Worm (Caenorhabditis elegans) whole organism, L1 larva: Measurements from ENCODE around the gene fndc-1.

Experiments
- C04F5.9 ChIP-seq: sonication (generic microtip); optimal IDR thresholded peaks from 2 replicates; lab custom pipeline; 2016; ENCODE audit warnings: missing genetic modification characterization, missing compliant biosample characterization
- C16A3.4 ChIP-seq: fragments of 150-350 bp; optimal IDR thresholded peaks from 2 replicates; lab custom pipeline; 2014; ENCODE audit warnings: missing biosample characterization, missing genetic modification characterization
- F16B12.6 ChIP-seq: fragments of 150-350 bp; optimal IDR thresholded peaks from 2 replicates; lab custom pipeline; 2014; ENCODE audit warnings: missing biosample characterization, missing genetic modification characterization
- Y116A8C.19 ChIP-seq: sonication (generic microtip); optimal IDR thresholded peaks from 2 replicates; lab custom pipeline; 2016; ENCODE audit warnings: missing compliant biosample characterization, missing genetic modification characterization, borderline replicate concordance
- aly-2 ChIP-seq: fragments of 150-350 bp; optimal IDR thresholded peaks from 2 replicates; lab custom pipeline; 2014; ENCODE audit warnings: missing biosample characterization, missing genetic modification characterization
- ama-1 ChIP-seq: fragments of 150-350 bp; optimal IDR thresholded peaks from 2 replicates; lab custom pipeline; 2014
- blmp-1 ChIP-seq: fragments of 150-350 bp; optimal IDR thresholded peaks from 2 replicates; lab custom pipeline; 2014; ENCODE audit warnings: missing biosample characterization, missing genetic modification characterization
- ceh-82 ChIP-seq, 3 experiments: fragments of 150-350 bp in 1 of 3; sonication (generic microtip) in 2 of 3; optimal IDR thresholded peaks; 2 replicates each; lab custom pipeline; 2014 to 2017; ENCODE audit warnings: missing biosample characterization in 3 of 3, missing genetic modification characterization in 3 of 3
- ceh-90 ChIP-seq: sonication (generic microtip); optimal IDR thresholded peaks from 2 replicates; lab custom pipeline; 2016; ENCODE audit warnings: missing genetic modification characterization, missing compliant biosample characterization
- efl-1 ChIP-seq, 4 experiments: fragments of 150-350 bp; optimal IDR thresholded peaks in 3 of 4; peaks in 1 of 4; 1 replicate in 1 of 4; 2 replicates in 3 of 4; lab custom pipeline; 2014; ENCODE audit warnings: missing biosample characterization in 2 of 4, missing genetic modification characterization in 2 of 4, missing genetic modification reagents in 2 of 4
- egl-13 ChIP-seq: sonication (generic microtip); optimal IDR thresholded peaks from 2 replicates; lab custom pipeline; 2016; ENCODE audit warnings: missing genotype, missing genetic modification reagents, missing genetic modification characterization, missing compliant biosample characterization
- egl-27 ChIP-seq, 2 experiments: fragments of 150-350 bp in 1 of 2; sonication (generic microtip); optimal IDR thresholded peaks; 3 replicates each; lab custom pipeline; 2017 to 2018; ENCODE audit warnings: missing biosample characterization in 2 of 2, missing genetic modification characterization in 2 of 2, missing genetic modification reagents in 2 of 2
- fkh-10 ChIP-seq: sonication (generic microtip); optimal IDR thresholded peaks from 2 replicates; lab custom pipeline; 2017; ENCODE audit warnings: missing biosample characterization, missing genetic modification reagents, missing genetic modification characterization
- grh-1 ChIP-seq: fragments of 200-800 bp; sonication (Bioruptor generic); IDR thresholded peaks from 2 replicates; pipeline ENCODE4 v1.3.6; 2022; ENCODE audit warnings: missing genetic modification reagents, missing genetic modification characterization, missing compliant biosample characterization
- hlh-4 ChIP-seq: sonication (generic microtip); optimal IDR thresholded peaks from 2 replicates; lab custom pipeline; 2016; ENCODE audit warnings: mild to moderate bottlenecking, missing genetic modification characterization, missing compliant biosample characterization
- hpl-2 ChIP-seq: fragments of 150-350 bp; optimal IDR thresholded peaks from 2 replicates; lab custom pipeline; 2014; ENCODE audit warnings: missing biosample characterization, missing genetic modification reagents, missing genetic modification characterization
- jun-1 ChIP-seq: fragments of 150-350 bp; optimal IDR thresholded peaks from 2 replicates; lab custom pipeline; 2014; ENCODE audit warnings: missing biosample characterization, missing genetic modification reagents, missing genetic modification characterization
- lin-14 ChIP-seq: fragments of 200-800 bp; sonication (Bioruptor generic); optimal IDR thresholded peaks from 2 replicates; lab custom pipeline; 2018; ENCODE audit warnings: mild to moderate bottlenecking, missing genetic modification characterization, moderate library complexity, missing compliant biosample characterization
- lin-35 ChIP-seq, 2 experiments: fragments of 150-350 bp; optimal IDR thresholded peaks; 2 replicates each; lab custom pipeline; 2014; ENCODE audit warnings: missing biosample characterization in 2 of 2, missing genetic modification characterization in 2 of 2, missing genetic modification reagents in 2 of 2
- mef-2 ChIP-seq: fragments of 150-350 bp; optimal IDR thresholded peaks from 2 replicates; lab custom pipeline; 2014; ENCODE audit warnings: missing biosample characterization, missing genetic modification characterization
- mep-1 ChIP-seq: fragments of 150-350 bp; optimal IDR thresholded peaks from 2 replicates; lab custom pipeline; 2014; ENCODE audit warnings: missing biosample characterization, missing genetic modification characterization
- nhr-11 ChIP-seq: fragments of 150-350 bp; optimal IDR thresholded peaks from 2 replicates; lab custom pipeline; 2014; ENCODE audit warnings: missing biosample characterization, missing genetic modification characterization
- nhr-19 ChIP-seq: fragments of 200-800 bp; sonication (Bioruptor generic); conservative IDR thresholded peaks from 2 replicates; pipeline ENCODE4 v1.3.6; 2022; ENCODE audit warnings: missing genetic modification characterization, missing compliant biosample characterization
- nhr-237 ChIP-seq: fragments of 150-350 bp; optimal IDR thresholded peaks from 2 replicates; lab custom pipeline; 2014; ENCODE audit warnings: missing biosample characterization, missing genetic modification characterization
- nhr-47 ChIP-seq: sonication (generic microtip); optimal IDR thresholded peaks from 2 replicates; lab custom pipeline; 2016; ENCODE audit warnings: mild to moderate bottlenecking, missing genetic modification characterization, moderate library complexity, missing compliant biosample characterization
- nhr-71 ChIP-seq: sonication (generic microtip); optimal IDR thresholded peaks from 2 replicates; lab custom pipeline; 2016; ENCODE audit warnings: mild to moderate bottlenecking, missing genetic modification characterization, moderate library complexity, missing compliant biosample characterization
- nhr-77 ChIP-seq: fragments of 150-350 bp; optimal IDR thresholded peaks from 2 replicates; lab custom pipeline; 2014; ENCODE audit warnings: missing biosample characterization, missing genetic modification characterization
- nhr-85 ChIP-seq: sonication (generic microtip); peaks from one replicate; lab custom pipeline; 2016; ENCODE audit warnings: missing genetic modification characterization, inconsistent platforms, missing compliant biosample characterization
- pqm-1 ChIP-seq: sonication (generic microtip); optimal IDR thresholded peaks from 3 replicates; lab custom pipeline; 2017; ENCODE audit warnings: missing biosample characterization, missing genetic modification characterization
- snu-23 ChIP-seq: sonication (generic microtip); optimal IDR thresholded peaks from 2 replicates; lab custom pipeline; 2016; ENCODE audit warnings: missing genetic modification characterization, missing compliant biosample characterization
- unc-130 ChIP-seq: fragments of 150-350 bp; optimal IDR thresholded peaks from 2 replicates; lab custom pipeline; 2017; ENCODE audit warnings: missing biosample characterization, missing genetic modification characterization, inconsistent platforms
- unc-98 ChIP-seq: fragments of 200-800 bp; sonication (Bioruptor generic); IDR thresholded peaks from 2 replicates; pipeline ENCODE4 v1.3.6; 2022; ENCODE audit warnings: missing genetic modification characterization, missing compliant biosample characterization
- ztf-4 ChIP-seq: fragments of 150-350 bp; optimal IDR thresholded peaks from 2 replicates; lab custom pipeline; 2014; ENCODE audit warnings: missing biosample characterization, missing genetic modification characterization

fndc-1 gene

ce11 chrII:11224045-11224481, 13.1 kb downstream of the fndc-1 start (continued):
- peak; percentile 82 for TF ChIP-seq snu-23 (GFP tag; lab: Kevin White, UChicago)
- no peak for TF ChIP-seq F16B12.6 (tag; lab: Kevin White, UChicago)
- TF ChIP-seq nhr-19 (GFP tag; lab: Robert Waterston, UW), result peak; percentile 88
- TF ChIP-seq ceh-82 (tag; optimal IDR thresholded peaks at IDR 0.05; lab: Kevin White, UChicago), result peak; percentile 57 to 81 (median 72)
- TF ChIP-seq hpl-2 (GFP tag; lab: Kevin White, UChicago), result peak; percentile 73
- TF ChIP-seq pqm-1 (tag; lab: Kevin White, UChicago), result no peak
- TF ChIP-seq nhr-77, result peak; percentile 77
- peak; percentile 47 to 73 for TF ChIP-seq lin-35 (GFP tag; optimal IDR thresholded peaks at IDR 0.05; lab: Kevin White, UChicago)

ce11 chrII:11221771-11222355, 15.3 kb downstream of the fndc-1 start, which contains the start of gene plpr-1:
Gene plpr-1, plus strand, starts transcription at chrII:11222305.
- TF ChIP-seq mep-1 (tag; lab: Kevin White, UChicago), result no peak
- no peak for TF ChIP-seq egl-13 (tag; lab: Kevin White, UChicago)
- no peak for TF ChIP-seq aly-2 (tag; lab: Kevin White, UChicago)
- no peak for TF ChIP-seq nhr-85
- TF ChIP-seq mef-2 (tag; lab: Kevin White, UChicago), result no peak
- TF ChIP-seq pqm-1 (tag; lab: Kevin White, UChicago), result no peak
- TF ChIP-seq nhr-11, result no peak
- TF ChIP-seq jun-1, result no peak
- no peak for TF ChIP-seq nhr-47
- TF ChIP-seq hlh-4 (tag; lab: Kevin White, UChicago), result no peak
- TF ChIP-seq C16A3.4, result no peak
- no peak for TF ChIP-seq efl-1 (optimal IDR thresholded peaks at IDR 0.05; lab: Kevin White, UChicago)
- no peak for TF ChIP-seq efl-1 (GFP tag; optimal IDR thresholded peaks at IDR 0.05 in 1 of 2; lab: Kevin White, UChicago)
- no peak for TF ChIP-seq nhr-237 (tag; lab: Kevin White, UChicago)
- TF ChIP-seq fkh-10, result no peak

ce11 chrII:11205783-11206182, 31.3 kb downstream of the fndc-1 start:
- TF ChIP-seq ceh-90 (tag; lab: Kevin White, UChicago) (no peak), jun-1 (no peak), aly-2 (tag; lab: Kevin White, UChicago) (no peak), lin-14 (GFP tag; lab: Kevin White, UChicago) (peak; percentile 70), Y116A8C.19 (tag; lab: Kevin White, UChicago) (no peak), egl-13 (tag; lab: Kevin White, UChicago) (no peak), unc-98 (GFP tag; lab: Robert Waterston, UW) (no peak), C04F5.9 (tag; lab: Kevin White, UChicago) (no peak), nhr-71 (tag; lab: Kevin White, UChicago) (no peak), grh-1 (GFP tag; lab: Robert Waterston, UW) (no peak), C16A3.4 (no peak), blmp-1 (peak; percentile 96), ztf-4 (tag; lab: Kevin White, UChicago) (no peak), nhr-85 (peak; percentile 92), mep-1 (tag; lab: Kevin White, UChicago) (peak; percentile 9), ama-1 (no peak), snu-23 (GFP tag; lab: Kevin White, UChicago) (peak; percentile 17), egl-27 (tag; optimal IDR thresholded peaks at IDR 0.05; lab: Kevin White, UChicago) (no peak), nhr-19 (GFP tag; lab: Robert Waterston, UW) (no peak), unc-130 (tag; lab: Kevin White, UChicago) (no peak)

- peak; percentile 35 for TF ChIP-seq lin-14 (GFP tag; lab: Kevin White, UChicago)
- peak; percentile 54 for TF ChIP-seq blmp-1
- peak; percentile 70 for TF ChIP-seq nhr-85
- TF ChIP-seq nhr-47, result no peak
- TF ChIP-seq, all 84 proteins: peak for 3
Observed at ce11 chrII:11204731-11205130, 32.4 kb downstream of the fndc-1 start.
